Worm (Caenorhabditis elegans) whole organism, late embryonic: Measurements from ENCODE around the gene bath-33.

Source experiments
- C08G9.2 ChIP-seq: sonication (generic microtip); optimal IDR thresholded peaks from 2 replicates; lab custom pipeline; 2016; ENCODE audit warnings: mild to moderate bottlenecking, missing genetic modification characterization, moderate library complexity, missing compliant biosample characterization
- C38D4.7 ChIP-seq: fragments of 200-800 bp; sonication (Bioruptor generic); optimal IDR thresholded peaks from 2 replicates; lab custom pipeline; 2018; ENCODE audit warnings: mild to moderate bottlenecking, missing genetic modification characterization, moderate library complexity, missing compliant biosample characterization
- K09A11.1 ChIP-seq: sonication (generic microtip); optimal IDR thresholded peaks from 2 replicates; lab custom pipeline; 2017; ENCODE audit warnings: antibody characterized with exemption, mild to moderate bottlenecking, missing genetic modification characterization, missing compliant biosample characterization; ENCODE audit not compliant: insufficient read depth
- T23F11.4 ChIP-seq: fragments of 200-800 bp; sonication (Bioruptor generic); optimal IDR thresholded peaks from 2 replicates; lab custom pipeline; 2018; ENCODE audit warnings: mild to moderate bottlenecking, missing genetic modification characterization, missing compliant biosample characterization
- ahr-1 ChIP-seq: sonication (generic microtip); optimal IDR thresholded peaks from 2 replicates; lab custom pipeline; 2016; ENCODE audit warnings: missing genetic modification characterization, missing compliant biosample characterization
- ceh-18 ChIP-seq: sonication (generic microtip); optimal IDR thresholded peaks from 2 replicates; lab custom pipeline; 2016; ENCODE audit warnings: missing genetic modification characterization, missing compliant biosample characterization
- ceh-19 ChIP-seq: fragments of 200-800 bp; sonication (Bioruptor generic); optimal IDR thresholded peaks from 2 replicates; lab custom pipeline; 2018; ENCODE audit warnings: mild to moderate bottlenecking, missing genetic modification characterization, missing compliant biosample characterization
- ceh-2 ChIP-seq: sonication (generic microtip); optimal IDR thresholded peaks from 2 replicates; lab custom pipeline; 2016; ENCODE audit warnings: missing genotype, missing genetic modification characterization, missing compliant biosample characterization
- ceh-30 ChIP-seq: fragments of 150-350 bp; optimal IDR thresholded peaks from 2 replicates; lab custom pipeline; 2014; ENCODE audit warnings: missing biosample characterization, missing genetic modification characterization
- ceh-34 ChIP-seq: sonication (generic microtip); optimal IDR thresholded peaks from 2 replicates; lab custom pipeline; 2016; ENCODE audit warnings: mild to moderate bottlenecking, missing genetic modification characterization, missing compliant biosample characterization
- ceh-45 ChIP-seq: fragments of 200-800 bp; sonication (Bioruptor generic); IDR thresholded peaks from 2 replicates; pipeline ENCODE4 v1.3.6; 2022; ENCODE audit warnings: missing genetic modification reagents, missing genetic modification characterization, missing compliant biosample characterization
- ceh-6 ChIP-seq: fragments of 200-800 bp; sonication (Bioruptor generic); optimal IDR thresholded peaks from 2 replicates; lab custom pipeline; 2018; ENCODE audit warnings: mild to moderate bottlenecking, missing genetic modification characterization, missing compliant biosample characterization
- che-1 ChIP-seq: sonication (generic microtip); optimal IDR thresholded peaks from 2 replicates; lab custom pipeline; 2016; ENCODE audit warnings: mild to moderate bottlenecking, missing genetic modification characterization, missing compliant biosample characterization
- dmd-4 ChIP-seq: sonication (generic microtip); optimal IDR thresholded peaks from 2 replicates; lab custom pipeline; 2016; ENCODE audit warnings: borderline replicate concordance, missing genetic modification characterization, missing compliant biosample characterization
- dve-1 ChIP-seq: sonication (generic microtip); optimal IDR thresholded peaks from 2 replicates; lab custom pipeline; 2017; ENCODE audit warnings: antibody characterized with exemption, mild to moderate bottlenecking, missing genetic modification characterization, missing compliant biosample characterization
- ets-4 ChIP-seq: sonication (generic microtip); optimal IDR thresholded peaks from 2 replicates; lab custom pipeline; 2016; ENCODE audit warnings: missing genetic modification characterization, missing compliant biosample characterization
- eyg-1 ChIP-seq: sonication (generic microtip); optimal IDR thresholded peaks from 2 replicates; lab custom pipeline; 2016; ENCODE audit warnings: missing genotype, missing genetic modification characterization, missing compliant biosample characterization
- fax-1 ChIP-seq: sonication (generic microtip); optimal IDR thresholded peaks from 2 replicates; lab custom pipeline; 2016; ENCODE audit warnings: missing genotype, missing genetic modification characterization, missing compliant biosample characterization
- fkh-10 ChIP-seq: fragments of 150-350 bp; optimal IDR thresholded peaks from 2 replicates; lab custom pipeline; 2014; ENCODE audit warnings: missing biosample characterization, missing genetic modification reagents, missing genetic modification characterization
- hlh-15 ChIP-seq: sonication (generic microtip); optimal IDR thresholded peaks from 2 replicates; lab custom pipeline; 2016; ENCODE audit warnings: missing genetic modification characterization, missing compliant biosample characterization
- hlh-6 ChIP-seq: sonication (generic microtip); optimal IDR thresholded peaks from 2 replicates; lab custom pipeline; 2016; ENCODE audit warnings: missing genotype, missing genetic modification characterization, missing compliant biosample characterization
- lim-6 ChIP-seq: sonication (generic microtip); optimal IDR thresholded peaks from 2 replicates; lab custom pipeline; 2016; ENCODE audit warnings: missing genetic modification characterization, missing compliant biosample characterization
- lin-11 ChIP-seq: fragments of 200-800 bp; sonication (Bioruptor generic); optimal IDR thresholded peaks from 2 replicates; lab custom pipeline; 2018; ENCODE audit warnings: mild to moderate bottlenecking, missing genetic modification characterization, missing compliant biosample characterization
- nfya-1 ChIP-seq: sonication (generic microtip); optimal IDR thresholded peaks from 2 replicates; lab custom pipeline; 2017; ENCODE audit warnings: missing genetic modification characterization, mild to moderate bottlenecking, missing compliant biosample characterization, antibody characterized with exemption, moderate library complexity
- nhr-11 ChIP-seq: fragments of 150-350 bp; optimal IDR thresholded peaks from 2 replicates; lab custom pipeline; 2014; ENCODE audit warnings: missing biosample characterization, missing genetic modification characterization
- nhr-232 ChIP-seq: sonication (generic microtip); optimal IDR thresholded peaks from 2 replicates; lab custom pipeline; 2016; ENCODE audit warnings: missing genetic modification characterization, missing compliant biosample characterization
- npax-4 ChIP-seq: sonication (generic microtip); optimal IDR thresholded peaks from 2 replicates; lab custom pipeline; 2016; ENCODE audit warnings: missing genetic modification characterization, missing compliant biosample characterization
- pha-2 ChIP-seq: sonication (generic microtip); optimal IDR thresholded peaks from 2 replicates; lab custom pipeline; 2017; ENCODE audit warnings: mild to moderate bottlenecking, missing genetic modification characterization, missing compliant biosample characterization
- pros-1 ChIP-seq: fragments of 150-350 bp; optimal IDR thresholded peaks from 2 replicates; lab custom pipeline; 2014; ENCODE audit warnings: missing biosample characterization, missing genetic modification reagents, missing genetic modification characterization
- ref-2 ChIP-seq: sonication (generic microtip); optimal IDR thresholded peaks from 2 replicates; lab custom pipeline; 2016; ENCODE audit warnings: missing genetic modification characterization, missing compliant biosample characterization
- sdc-2 ChIP-seq: sonication (generic microtip); optimal IDR thresholded peaks from 2 replicates; lab custom pipeline; 2016; ENCODE audit warnings: missing genotype, missing genetic modification characterization, missing compliant biosample characterization
- sox-4 ChIP-seq: sonication (generic microtip); optimal IDR thresholded peaks from 2 replicates; lab custom pipeline; 2017; ENCODE audit warnings: mild to moderate bottlenecking, missing genetic modification characterization, inconsistent platforms, missing compliant biosample characterization
- syd-9 ChIP-seq: sonication (generic microtip); optimal IDR thresholded peaks from 2 replicates; lab custom pipeline; 2016; ENCODE audit warnings: mild to moderate bottlenecking, missing genetic modification characterization, moderate library complexity, missing compliant biosample characterization
- tbx-7 ChIP-seq: sonication (generic microtip); optimal IDR thresholded peaks from 2 replicates; lab custom pipeline; 2016; ENCODE audit warnings: missing genotype, missing genetic modification characterization, missing compliant biosample characterization
- unc-3 ChIP-seq, 2 experiments: fragments of 200-800 bp in 1 of 2; sonication (Bioruptor generic) in 1 of 2; sonication (generic microtip) in 1 of 2; conservative IDR thresholded peaks in 1 of 2; optimal IDR thresholded peaks in 1 of 2; 2 replicates each; pipeline versions ENCODE4 v1.3.6 to Lab custom; 2016 to 2022; ENCODE audit warnings: missing compliant biosample characterization in 2 of 2, missing genetic modification characterization in 2 of 2, missing genetic modification reagents in 1 of 2
- unc-42 ChIP-seq: sonication (generic microtip); optimal IDR thresholded peaks from 2 replicates; lab custom pipeline; 2016; ENCODE audit warnings: missing genotype, missing genetic modification characterization, missing compliant biosample characterization

Gene bath-33

ce11 chrII:1600661-1601060 lies 5.3 kb downstream of the bath-33 start, which contains the start of gene bath-26:
Gene bath-26, minus strand, starts transcription at chrII:1600761.
- TF ChIP-seq fax-1 (no peak), C08G9.2 (no peak), hlh-15 (no peak), ceh-19 (GFP tag; lab: Kevin White, UChicago) (no peak), lim-6 (tag; lab: Kevin White, UChicago) (no peak), nhr-232 (no peak), eyg-1 (tag; lab: Kevin White, UChicago) (no peak), C38D4.7 (no peak), unc-42 (no peak)
- TF ChIP-seq, all 69 proteins: peak for 0

ce11 chrII:1597101-1598088 lies 8.6 kb downstream of the bath-33 start, which contains the start of gene bath-46:
Gene bath-46, plus strand, starts transcription at chrII:1597906.
- TF ChIP-seq dve-1 (tag; lab: Kevin White, UChicago) (no peak), pha-2 (no peak), nhr-11 (tag; lab: Kevin White, UChicago) (no peak), nhr-232 (no peak), C08G9.2 (no peak), ceh-30 (no peak), T23F11.4 (GFP tag; lab: Kevin White, UChicago) (no peak), lin-11 (tag; lab: Kevin White, UChicago) (no peak), ahr-1 (tag; lab: Kevin White, UChicago) (no peak), ceh-18 (tag; lab: Kevin White, UChicago) (no peak), nfya-1 (tag; lab: Kevin White, UChicago) (no peak), unc-3 (GFP tag; conservative IDR thresholded peaks at IDR 0.05; lab: Robert Waterston, UW) (no peak), unc-3 (tag; optimal IDR thresholded peaks at IDR 0.05; lab: Kevin White, UChicago) (no peak), sox-4 (tag; lab: Kevin White, UChicago) (no peak), K09A11.1 (no peak), pros-1 (no peak)

- TF ChIP-seq ceh-19 (GFP tag; lab: Kevin White, UChicago) (no peak), C38D4.7 (no peak), ref-2 (tag; lab: Kevin White, UChicago) (no peak), ets-4 (tag; lab: Kevin White, UChicago) (no peak), ceh-45 (GFP tag; lab: Robert Waterston, UW) (no peak), che-1 (tag; lab: Kevin White, UChicago) (no peak), npax-4 (tag; lab: Kevin White, UChicago) (no peak), ceh-6 (GFP tag; lab: Kevin White, UChicago) (no peak), sdc-2 (tag; lab: Kevin White, UChicago) (no peak), fkh-10 (no peak), ceh-34 (no peak), tbx-7 (no peak)
Observed at ce11 chrII:1595137-1595536, 10.8 kb downstream of the bath-33 start, which contains the start of gene clec-20. Gene clec-20, minus strand, starts transcription at chrII:1595237.

DNA sequence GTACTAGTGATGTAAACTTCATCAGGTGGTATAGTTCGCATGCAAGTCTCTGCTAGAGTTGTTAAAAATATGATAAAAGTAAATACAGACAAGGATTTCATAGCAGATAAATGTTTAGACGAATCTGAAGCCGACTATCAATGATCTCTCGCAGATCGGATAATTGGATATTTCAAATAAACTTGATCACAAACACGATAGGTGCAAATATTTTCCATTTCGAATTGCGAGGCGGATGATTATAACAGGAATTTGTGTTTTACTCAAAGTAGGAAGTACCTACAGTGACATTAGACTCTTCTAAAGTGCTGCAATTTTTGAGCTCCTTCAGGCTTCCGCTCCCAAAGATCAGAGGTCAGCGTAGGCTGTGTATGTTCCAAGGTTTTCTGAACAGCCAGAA lies 16.1 kb downstream of the bath-33 start, which contains the start of gene T07H3.7:
TSS of gene T07H3.7 (minus strand) at position 101 of the 400 bp plus-strand sequence.
- TF ChIP-seq lin-11 (tag; lab: Kevin White, UChicago) (no peak), ceh-2 (tag; lab: Kevin White, UChicago) (no peak), syd-9 (tag; lab: Kevin White, UChicago) (no peak), ceh-45 (GFP tag; lab: Robert Waterston, UW) (no peak), dve-1 (tag; lab: Kevin White, UChicago) (no peak), nfya-1 (tag; lab: Kevin White, UChicago) (no peak), eyg-1 (tag; lab: Kevin White, UChicago) (no peak), ahr-1 (tag; lab: Kevin White, UChicago) (no peak), tbx-7 (no peak), hlh-6 (tag; lab: Kevin White, UChicago) (no peak), dmd-4 (tag; lab: Kevin White, UChicago) (no peak), unc-3 (GFP tag; conservative IDR thresholded peaks at IDR 0.05; lab: Robert Waterston, UW) (no peak), unc-3 (tag; optimal IDR thresholded peaks at IDR 0.05; lab: Kevin White, UChicago) (no peak)
